Fruit fly (Drosophila melanogaster): ENCODE data around the gene CG16820.

Gene CG16820

DNA sequence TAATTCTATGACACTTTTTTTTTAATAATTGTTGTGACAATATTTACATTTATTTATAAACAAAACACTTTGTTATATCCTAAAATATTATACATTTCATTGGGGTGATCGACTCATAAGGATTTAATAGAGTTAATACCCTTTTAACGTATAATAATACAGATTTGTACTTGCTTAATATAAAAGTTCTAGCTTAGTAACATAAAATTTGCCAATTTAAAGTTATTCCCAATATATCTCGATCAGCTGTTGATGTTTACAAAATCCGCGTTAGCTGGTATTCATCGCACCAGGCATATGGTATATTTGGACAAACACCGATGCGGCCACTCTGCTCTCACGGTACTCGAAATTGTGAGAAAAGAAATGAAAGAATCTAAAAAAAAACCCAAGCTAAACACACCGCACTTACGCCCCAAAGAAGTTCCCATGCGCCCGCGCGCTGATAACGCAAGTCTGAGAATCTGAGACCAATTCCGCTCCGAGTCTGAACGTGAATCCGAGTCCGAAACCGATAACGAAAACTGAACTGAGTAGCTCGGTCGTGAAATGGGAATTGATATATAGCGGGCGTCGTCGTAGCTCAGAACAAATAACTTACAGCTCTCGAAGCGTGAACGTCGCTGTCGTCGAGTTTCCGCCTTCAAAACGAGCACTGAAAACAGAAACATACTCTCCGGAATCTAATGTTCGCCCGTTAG is 42.4 kb upstream of the CG16820 start, which contains the start of gene Pect (continued):
- TF ChIP-seq Spps (tag; optimal IDR thresholded peaks at IDR 0.05): no peak
- no peak for TF ChIP-seq fd64A (GFP tag; optimal IDR thresholded peaks at IDR 0.05)
- no peak for TF ChIP-seq ase (GFP tag; IDR thresholded peaks at IDR 0.05)
- no peak for TF ChIP-seq scrt (GFP tag; optimal IDR thresholded peaks at IDR 0.05)
- TF ChIP-seq bbx (GFP tag; IDR thresholded peaks at IDR 0.05; ENCODE audit: partially characterized antibody): peak; percentile 49
- peak; percentile 42; the same call in 1 of the 2 replicates for TF ChIP-seq ranshi (GFP tag; IDR thresholded peaks at IDR 0.05)
- peak; percentile 29 for TF ChIP-seq sug (tag; optimal IDR thresholded peaks at IDR 0.05)
- no peak for TF ChIP-seq CG8478 (optimal IDR thresholded peaks at IDR 0.05)
- 0 out of 2 replicates have a peak, but pooled peaks have one; percentile 28 for TF ChIP-seq CG3847 (GFP tag; IDR thresholded peaks at IDR 0.05)
- no peak for TF ChIP-seq CG9215 (GFP tag; IDR thresholded peaks at IDR 0.05)
- TF ChIP-seq Myb (GFP tag; optimal IDR thresholded peaks at IDR 0.05): peak; percentile 6
- peak; percentile 9 for TF ChIP-seq CG6765 (GFP tag; optimal IDR thresholded peaks at IDR 0.05)
- TF ChIP-seq trem (tag; optimal IDR thresholded peaks at IDR 0.05): peak; percentile 25
- no peak for TF ChIP-seq chn (GFP tag; optimal IDR thresholded peaks at IDR 0.05)
- TF ChIP-seq pfk (GFP tag; optimal IDR thresholded peaks at IDR 0.05): peak; percentile 5
- no peak for TF ChIP-seq D19B (GFP tag; optimal IDR thresholded peaks at IDR 0.05)
- TF ChIP-seq tgo (GFP tag; IDR thresholded peaks at IDR 0.05): peak; percentile 37; the same call in 2 of the 3 replicates
- TF ChIP-seq trh (GFP tag; optimal IDR thresholded peaks at IDR 0.05): no peak
- no peak for TF ChIP-seq CG2116 (GFP tag; optimal IDR thresholded peaks at IDR 0.05)
- no peak for TF ChIP-seq kni (GFP tag; optimal IDR thresholded peaks at IDR 0.05)

dm6 chr2L:13204151-13204550 is 41.9 kb upstream of the CG16820 start:
- TF ChIP-seq CG17359 (tag; optimal IDR thresholded peaks at IDR 0.05): no peak
- TF ChIP-seq ssp (GFP tag; IDR thresholded peaks at IDR 0.05): no peak
- no peak for TF ChIP-seq hbn (GFP tag; IDR thresholded peaks at IDR 0.05; ENCODE audit: partially characterized antibody)
- no peak for TF ChIP-seq ap (GFP tag; IDR thresholded peaks at IDR 0.05)
- no peak for TF ChIP-seq CG2116 (GFP tag; optimal IDR thresholded peaks at IDR 0.05)
- TF ChIP-seq chm (GFP tag; IDR thresholded peaks at IDR 0.05): peak; percentile 51; the same call in 1 of the 2 replicates
- TF ChIP-seq Pdp1 (GFP tag; optimal IDR thresholded peaks at IDR 0.05): peak in 1 of 2 experiments; percentile 76
- peak; percentile 13 for TF ChIP-seq cwo (GFP tag; optimal IDR thresholded peaks at IDR 0.05)
- peak; percentile 40 for TF ChIP-seq kay (GFP tag; optimal IDR thresholded peaks at IDR 0.05)
- 0 out of 2 replicates have a peak, but pooled peaks have one; percentile 2 for TF ChIP-seq onecut (GFP tag; IDR thresholded peaks at IDR 0.05)
- TF ChIP-seq CG2199 (GFP tag; IDR thresholded peaks at IDR 0.05): no peak
- TF ChIP-seq Myb (GFP tag; optimal IDR thresholded peaks at IDR 0.05): no peak
- TF ChIP-seq CG13624 (GFP tag; optimal IDR thresholded peaks at IDR 0.05): no peak
- peak; percentile 60 for TF ChIP-seq sd (tag; optimal IDR thresholded peaks at IDR 0.05)
- peak; percentile 13 for TF ChIP-seq CG6854 (GFP tag; optimal IDR thresholded peaks at IDR 0.05)
- TF ChIP-seq Med (GFP tag): peak; percentile 34

- 0 out of 2 replicates have a peak, but pooled peaks have one; percentile 20 for TF ChIP-seq rib (GFP tag; IDR thresholded peaks at IDR 0.05)
- no peak for TF ChIP-seq CG16813 (GFP tag; IDR thresholded peaks at IDR 0.05; ENCODE audit: partially characterized antibody)
- TF ChIP-seq CG15514 (GFP tag; optimal IDR thresholded peaks at IDR 0.05): peak; percentile 52
- TF ChIP-seq ftz-f1 (GFP tag; optimal IDR thresholded peaks at IDR 0.05): peak; percentile 95
- no peak for TF ChIP-seq CG9797 (GFP tag; optimal IDR thresholded peaks at IDR 0.05)
- TF ChIP-seq CG6791 (GFP tag; IDR thresholded peaks at IDR 0.05; ENCODE audit: partially characterized antibody): no peak
- peak in 1 of 2 experiments; percentile 12 for TF ChIP-seq Trl (optimal IDR thresholded peaks at IDR 0.05)
- peak; percentile 32 for TF ChIP-seq Trl (GFP tag; optimal IDR thresholded peaks at IDR 0.05)
- no peak for TF ChIP-seq gt (GFP tag; IDR thresholded peaks at IDR 0.05)
- peak; percentile 60; the same call in 1 of the 3 replicates for TF ChIP-seq otp (GFP tag; IDR thresholded peaks at IDR 0.05)
- peak; percentile 17 for TF ChIP-seq CG8290 (GFP tag; optimal IDR thresholded peaks at IDR 0.05)
- TF ChIP-seq CG8290 (tag; optimal IDR thresholded peaks at IDR 0.05): peak in 1 of 2 experiments; percentile 56
- TF ChIP-seq sug (tag; optimal IDR thresholded peaks at IDR 0.05): no peak
- TF ChIP-seq CG8281 (tag; optimal IDR thresholded peaks at IDR 0.05): no peak
- no peak for TF ChIP-seq CG10565 (GFP tag; optimal IDR thresholded peaks at IDR 0.05)
- TF ChIP-seq klu (GFP tag; IDR thresholded peaks at IDR 0.05): no peak
- no peak for TF ChIP-seq CG3847 (GFP tag; IDR thresholded peaks at IDR 0.05)
Observed at dm6 chr2L:13205256-13205655, 40.8 kb upstream of the CG16820 start.

Data from whole organism, embryonic.